Worm (Caenorhabditis elegans) whole organism, L3 larva: Measurements from ENCODE around the gene mog-3.

Experiments
- ZK546.5 ChIP-seq: sonication (generic microtip); optimal IDR thresholded peaks from 2 replicates; lab custom pipeline; 2017; ENCODE audit warnings: missing biosample characterization, missing genetic modification characterization
- aly-2 ChIP-seq: fragments of 150-350 bp; optimal IDR thresholded peaks from 2 replicates; lab custom pipeline; 2014; ENCODE audit warnings: missing biosample characterization, missing genetic modification characterization
- jun-1 ChIP-seq: fragments of 150-350 bp; optimal IDR thresholded peaks from 2 replicates; lab custom pipeline; 2014; ENCODE audit warnings: missing biosample characterization, missing genetic modification reagents, missing genetic modification characterization
- nhr-11 ChIP-seq: fragments of 150-350 bp; optimal IDR thresholded peaks from 2 replicates; lab custom pipeline; 2014; ENCODE audit warnings: missing biosample characterization, missing genetic modification characterization
- nhr-237 ChIP-seq: fragments of 150-350 bp; optimal IDR thresholded peaks from 2 replicates; lab custom pipeline; 2014; ENCODE audit warnings: missing biosample characterization, missing genetic modification characterization
- nhr-28 ChIP-seq: fragments of 150-350 bp; optimal IDR thresholded peaks from 2 replicates; lab custom pipeline; 2014; ENCODE audit warnings: missing biosample characterization, missing genetic modification characterization
- nhr-43 ChIP-seq: sonication (generic microtip); optimal IDR thresholded peaks from 2 replicates; lab custom pipeline; 2016; ENCODE audit warnings: mild to moderate bottlenecking, missing genetic modification characterization, missing compliant biosample characterization; ENCODE audit not compliant: poor library complexity, severe bottlenecking
- pha-4 ChIP-seq: fragments of 150-350 bp; optimal IDR thresholded peaks from 2 replicates; lab custom pipeline; 2014; ENCODE audit warnings: missing biosample characterization, missing genetic modification reagents, missing genetic modification characterization
- sea-2 ChIP-seq: fragments of 150-350 bp; sonication (generic microtip); optimal IDR thresholded peaks from 4 replicates; lab custom pipeline; 2014; ENCODE audit warnings: missing biosample characterization, missing genetic modification reagents, missing genetic modification characterization
- unc-62 ChIP-seq: fragments of 150-350 bp; sonication (generic microtip); optimal IDR thresholded peaks from 4 replicates; lab custom pipeline; 2014; ENCODE audit warnings: missing biosample characterization, missing genetic modification reagents, missing genetic modification characterization
- ztf-11 ChIP-seq: fragments of 150-350 bp; optimal IDR thresholded peaks from 2 replicates; lab custom pipeline; 2014; ENCODE audit warnings: missing biosample characterization, missing genetic modification characterization

DNA sequence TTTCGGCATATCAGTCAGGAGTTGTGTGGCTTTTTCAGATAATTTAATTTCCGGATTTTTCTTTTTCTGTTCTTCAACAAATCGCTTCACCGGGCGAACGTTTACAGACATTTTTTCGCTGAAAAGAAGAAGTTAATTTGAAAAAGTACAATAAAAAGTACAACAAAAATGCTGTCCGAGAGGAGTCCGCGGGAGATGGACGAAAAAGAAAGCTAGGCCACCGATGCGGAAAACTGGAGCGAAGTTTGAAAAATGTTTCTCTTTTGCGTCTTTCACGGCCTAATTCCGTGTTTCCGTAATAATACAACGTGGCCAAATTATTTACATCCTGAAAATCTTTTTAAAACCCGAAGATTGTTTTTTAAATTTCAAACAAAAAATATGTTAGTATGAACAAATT lies 40.9 kb downstream of the mog-3 start, which contains the start of gene thoc-5:
- TF ChIP-seq sea-2 (GFP tag; lab: Kevin White, UChicago) (no peak), aly-2 (tag; lab: Kevin White, UChicago) (no peak), nhr-43 (tag; lab: Kevin White, UChicago) (peak; percentile 93), jun-1 (tag; lab: Kevin White, UChicago) (peak; percentile 37), ztf-11 (no peak), unc-62 (GFP tag; lab: Kevin White, UChicago) (no peak), nhr-237 (tag; lab: Kevin White, UChicago) (no peak), nhr-11 (no peak), pha-4 (tag; lab: Kevin White, UChicago) (peak; percentile 80), ZK546.5 (tag; lab: Kevin White, UChicago) (no peak), nhr-28 (tag; lab: Kevin White, UChicago) (no peak)
